Worm (Caenorhabditis elegans): Measurements from ENCODE around the gene C41H7.9.

- TF ChIP-seq ceh-16 (tag; optimal IDR thresholded peaks at IDR 0.05) (no peak), blmp-1 (tag; optimal IDR thresholded peaks at IDR 0.05; ENCODE audit: insufficient read depth) (no peak)
These were observed 37.0 kb upstream of the C41H7.9 start for ce11 chrII:3048989-3049388.

All from whole organism, L2 larva.